Worm (Caenorhabditis elegans) whole organism, midembryonic: ENCODE results near the gene Y27F2A.9.

Source experiments
- T22C8.4 ChIP-seq: fragments of 200-800 bp; sonication (Bioruptor generic); IDR thresholded peaks from 2 replicates; pipeline ENCODE4 v1.3.6; 2022; ENCODE audit warnings: missing genetic modification characterization, missing compliant biosample characterization
- cog-1 ChIP-seq: sonication (generic microtip); optimal IDR thresholded peaks from 2 replicates; lab custom pipeline; 2016; ENCODE audit warnings: missing genetic modification characterization, missing compliant biosample characterization
- flt-1 ChIP-seq: fragments of 200-800 bp; sonication (Bioruptor generic); IDR thresholded peaks from 2 replicates; pipeline ENCODE4 v1.3.6; 2022; ENCODE audit warnings: missing genetic modification characterization, missing compliant biosample characterization
- klf-2 ChIP-seq: fragments of 200-800 bp; sonication (Bioruptor generic); conservative IDR thresholded peaks from 2 replicates; pipeline ENCODE4 v1.3.6; 2022; ENCODE audit warnings: missing genetic modification reagents, missing genetic modification characterization, missing compliant biosample characterization
- med-1 ChIP-seq: sonication (generic microtip); optimal IDR thresholded peaks from 2 replicates; lab custom pipeline; 2017; ENCODE audit warnings: missing genetic modification characterization, mild to moderate bottlenecking, missing compliant biosample characterization, antibody characterized with exemption, missing genetic modification reagents; ENCODE audit not compliant: insufficient read depth
- ref-1 ChIP-seq: fragments of 200-800 bp; sonication (Bioruptor generic); conservative IDR thresholded peaks from 2 replicates; pipeline ENCODE4 v1.3.6; 2022; ENCODE audit warnings: missing genetic modification reagents, missing genetic modification characterization, missing compliant biosample characterization
- ztf-23 ChIP-seq: fragments of 200-800 bp; sonication (Bioruptor generic); IDR thresholded peaks from 2 replicates; pipeline ENCODE4 v1.3.6; 2022; ENCODE audit warnings: missing genetic modification reagents, missing genetic modification characterization, missing compliant biosample characterization
- ztf-29 ChIP-seq: fragments of 200-800 bp; sonication (Bioruptor generic); IDR thresholded peaks from 2 replicates; pipeline ENCODE4 v1.3.6; 2022; ENCODE audit warnings: missing genetic modification reagents, missing genetic modification characterization, missing compliant biosample characterization

DNA sequence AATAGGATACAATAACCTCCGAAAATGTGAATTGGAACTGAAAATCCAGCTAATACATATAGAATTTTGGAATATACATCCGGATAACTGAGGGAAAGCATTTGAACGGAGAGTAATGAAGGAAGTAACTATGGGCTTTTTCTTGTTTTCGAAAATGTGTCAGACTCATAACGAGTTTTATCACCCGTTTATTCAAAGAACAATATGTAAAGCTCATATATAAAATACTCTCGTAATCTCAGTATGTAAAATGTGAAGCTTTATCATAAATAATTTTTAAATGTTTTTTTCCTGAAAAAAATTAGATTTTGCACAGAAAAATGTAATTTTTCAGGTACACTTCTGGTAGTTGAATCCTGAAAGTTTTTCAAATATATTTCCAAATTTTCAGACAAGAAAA, 39.0 kb upstream of the Y27F2A.9 start, which contains the start of gene srh-297:
- no peak for TF ChIP-seq ztf-29
- TF ChIP-seq ztf-23 (GFP tag; lab: Robert Waterston, UW): no peak
- TF ChIP-seq cog-1 (tag; lab: Kevin White, UChicago): no peak
- no peak for TF ChIP-seq flt-1 (GFP tag; lab: Robert Waterston, UW)
- no peak for TF ChIP-seq ref-1 (GFP tag; lab: Robert Waterston, UW)
- TF ChIP-seq T22C8.4 (GFP tag; lab: Robert Waterston, UW): no peak
- TF ChIP-seq med-1 (GFP tag; lab: Kevin White, UChicago): no peak
- TF ChIP-seq klf-2 (GFP tag; lab: Robert Waterston, UW): no peak
